Fruit fly (Drosophila melanogaster) whole organism, prepupa: Measurements from ENCODE around the gene Best4.

Experiments used
- Blimp-1 ChIP-seq: fragments of 200-800 bp; sonication (Bioruptor generic); optimal IDR thresholded peaks from 3 replicates; lab custom pipeline; 2017; ENCODE audit warnings: missing biosample characterization, missing genetic modification characterization, mild to moderate bottlenecking, moderate library complexity, missing genetic modification reagents
- CG10631 ChIP-seq: fragments of 200-800 bp; sonication (Bioruptor generic); optimal IDR thresholded peaks from 2 replicates; lab custom pipeline; 2016; ENCODE audit warnings: missing biosample characterization, missing genetic modification characterization
- CG10669 ChIP-seq: fragments of 200-800 bp; sonication (Bioruptor generic); optimal IDR thresholded peaks from 3 replicates; lab custom pipeline; 2018; ENCODE audit warnings: missing biosample characterization, mild to moderate bottlenecking, missing genetic modification characterization, moderate library complexity
- CG11294 ChIP-seq: fragments of 200-800 bp; sonication (Bioruptor generic); IDR thresholded peaks from 2 replicates; pipeline ENCODE4 v1.3.6; 2022; ENCODE audit warnings: missing biosample characterization, missing genetic modification characterization
- CG11762 ChIP-seq: fragments of 200-800 bp; sonication (Bioruptor generic); optimal IDR thresholded peaks from 3 replicates; lab custom pipeline; 2016; ENCODE audit warnings: missing biosample characterization, missing genetic modification characterization; ENCODE audit not compliant: insufficient read depth
- CG11902 ChIP-seq: fragments of 200-800 bp; sonication (Bioruptor generic); optimal IDR thresholded peaks from 3 replicates; lab custom pipeline; 2016; ENCODE audit warnings: missing biosample characterization, missing genetic modification characterization
- CG15336 ChIP-seq: fragments of 200-800 bp; sonication (Bioruptor generic); IDR thresholded peaks from 2 replicates; pipeline ENCODE4 v1.3.6; 2022; ENCODE audit warnings: missing biosample characterization, missing genetic modification characterization
- CG1621 ChIP-seq: fragments of 200-800 bp; sonication (Bioruptor generic); optimal IDR thresholded peaks from 3 replicates; lab custom pipeline; 2018; ENCODE audit warnings: missing biosample characterization, mild to moderate bottlenecking, missing genetic modification characterization
- CG16779 ChIP-seq: fragments of 200-800 bp; sonication (Bioruptor generic); optimal IDR thresholded peaks from 3 replicates; lab custom pipeline; 2017; ENCODE audit warnings: missing biosample characterization, mild to moderate bottlenecking, missing genetic modification characterization
- CG3032 ChIP-seq: fragments of 200-800 bp; optimal IDR thresholded peaks from 2 replicates; lab custom pipeline; 2019; ENCODE audit warnings: missing biosample characterization, mild to moderate bottlenecking, missing genetic modification characterization, moderate library complexity
- CG31627 ChIP-seq: fragments of 200-800 bp; sonication (Bioruptor generic); optimal IDR thresholded peaks from 3 replicates; lab custom pipeline; 2016; ENCODE audit warnings: missing biosample characterization, missing genetic modification characterization
- CG32006 ChIP-seq: fragments of 200-800 bp; sonication (Bioruptor generic); optimal IDR thresholded peaks from 3 replicates; lab custom pipeline; 2017; ENCODE audit warnings: missing biosample characterization, mild to moderate bottlenecking, missing genetic modification characterization
- CG34406 ChIP-seq: fragments of 200-800 bp; sonication (Bioruptor generic); optimal IDR thresholded peaks from 3 replicates; lab custom pipeline; 2016; ENCODE audit warnings: missing biosample characterization, missing genetic modification characterization
- CG3919 ChIP-seq: fragments of 200-800 bp; sonication (Bioruptor generic); optimal IDR thresholded peaks from 3 replicates; lab custom pipeline; 2016; ENCODE audit warnings: missing biosample characterization, missing genetic modification characterization
- CG4318 ChIP-seq: fragments of 200-800 bp; sonication (Bioruptor generic); optimal IDR thresholded peaks from 3 replicates; lab custom pipeline; 2017; ENCODE audit warnings: missing biosample characterization, mild to moderate bottlenecking, missing genetic modification characterization
- CG6163 ChIP-seq: fragments of 200-800 bp; sonication (Bioruptor generic); IDR thresholded peaks from 3 replicates; pipeline ENCODE4 v1.3.6; 2022; ENCODE audit warnings: missing biosample characterization, missing genetic modification characterization
- CG6808 ChIP-seq: fragments of 200-800 bp; sonication (Bioruptor generic); optimal IDR thresholded peaks from 3 replicates; lab custom pipeline; 2017; ENCODE audit warnings: missing biosample characterization, missing genetic modification characterization, mild to moderate bottlenecking, moderate library complexity, missing genetic modification reagents
- CG6854 ChIP-seq: fragments of 200-800 bp; sonication (Bioruptor generic); optimal IDR thresholded peaks from 2 replicates; lab custom pipeline; 2017; ENCODE audit warnings: missing biosample characterization, mild to moderate bottlenecking, missing genetic modification characterization
- CG8119 ChIP-seq: fragments of 200-800 bp; sonication (Bioruptor generic); IDR thresholded peaks from 3 replicates; pipeline ENCODE4 v1.3.6; 2022; ENCODE audit warnings: missing biosample characterization, missing genetic modification characterization
- CG8319 ChIP-seq: fragments of 200-800 bp; sonication (Bioruptor generic); optimal IDR thresholded peaks from 3 replicates; lab custom pipeline; 2016; ENCODE audit warnings: missing biosample characterization, missing genetic modification characterization
- CG9139 ChIP-seq: fragments of 200-800 bp; sonication (Bioruptor generic); optimal IDR thresholded peaks from 3 replicates; lab custom pipeline; 2017; ENCODE audit warnings: missing biosample characterization, mild to moderate bottlenecking, missing genetic modification characterization
- Eip78C ChIP-seq: fragments of 200-800 bp; sonication (Bioruptor generic); peaks from one replicate; lab custom pipeline; 2016; ENCODE audit warnings: missing biosample characterization, missing genetic modification characterization
- Eip93F ChIP-seq: fragments of 200-800 bp; sonication (Bioruptor generic); optimal IDR thresholded peaks from 2 replicates; lab custom pipeline; 2016; ENCODE audit warnings: missing biosample characterization, mild to moderate bottlenecking, missing genetic modification characterization
- Ets96B ChIP-seq: fragments of 200-800 bp; optimal IDR thresholded peaks from 2 replicates; lab custom pipeline; 2019; ENCODE audit warnings: missing biosample characterization, mild to moderate bottlenecking, missing genetic modification characterization, moderate library complexity
- Gug ChIP-seq: fragments of 200-800 bp; sonication (Bioruptor generic); IDR thresholded peaks from 2 replicates; pipeline ENCODE4 v1.3.6; 2022; ENCODE audit warnings: missing biosample characterization, missing genetic modification characterization
- Hr38 ChIP-seq: sonication (Bioruptor generic); optimal IDR thresholded peaks from 2 replicates; lab custom pipeline; 2016; ENCODE audit warnings: missing biosample characterization, missing genetic modification characterization
- Hr39 ChIP-seq: fragments of 200-800 bp; sonication (Bioruptor generic); optimal IDR thresholded peaks from 2 replicates; lab custom pipeline; 2016; ENCODE audit warnings: missing biosample characterization, missing genetic modification characterization
- Hr4 ChIP-seq: fragments of 200-800 bp; sonication (Bioruptor generic); optimal IDR thresholded peaks from 3 replicates; lab custom pipeline; 2016; ENCODE audit warnings: missing biosample characterization, missing genetic modification characterization
- Lpt ChIP-seq: fragments of 200-800 bp; sonication (Bioruptor generic); optimal IDR thresholded peaks from 3 replicates; lab custom pipeline; 2016; ENCODE audit warnings: missing biosample characterization, missing genetic modification characterization
- Met ChIP-seq: fragments of 200-800 bp; sonication (Bioruptor generic); optimal IDR thresholded peaks from 3 replicates; lab custom pipeline; 2016; ENCODE audit warnings: missing biosample characterization, missing genetic modification characterization
- OdsH ChIP-seq: fragments of 200-800 bp; sonication (Bioruptor generic); optimal IDR thresholded peaks from 3 replicates; lab custom pipeline; 2016; ENCODE audit warnings: missing biosample characterization, missing genetic modification characterization
- Sox102F ChIP-seq: fragments of 200-800 bp; sonication (Bioruptor generic); optimal IDR thresholded peaks from 2 replicates; lab custom pipeline; 2016; ENCODE audit warnings: missing biosample characterization, mild to moderate bottlenecking, missing genetic modification characterization
- Sox15 ChIP-seq: fragments of 200-800 bp; sonication (Bioruptor generic); optimal IDR thresholded peaks from 3 replicates; lab custom pipeline; 2016; ENCODE audit warnings: missing biosample characterization, missing genetic modification characterization
- achi ChIP-seq: fragments of 200-800 bp; sonication (Bioruptor generic); optimal IDR thresholded peaks from 3 replicates; lab custom pipeline; 2016; ENCODE audit warnings: missing biosample characterization, missing genetic modification characterization
- cyc ChIP-seq: fragments of 200-800 bp; sonication (Bioruptor generic); optimal IDR thresholded peaks from 3 replicates; lab custom pipeline; 2016; ENCODE audit warnings: missing biosample characterization, missing genetic modification characterization
- dac ChIP-seq: fragments of 200-800 bp; sonication (Bioruptor generic); optimal IDR thresholded peaks from 2 replicates; lab custom pipeline; 2017; ENCODE audit warnings: missing biosample characterization, mild to moderate bottlenecking, missing genetic modification characterization
- dsx ChIP-seq: fragments of 200-800 bp; optimal IDR thresholded peaks from 3 replicates; lab custom pipeline; 2019; ENCODE audit warnings: missing biosample characterization, mild to moderate bottlenecking, missing genetic modification characterization, moderate library complexity; ENCODE audit not compliant: poor library complexity, severe bottlenecking
- eg ChIP-seq: fragments of 200-800 bp; sonication (Bioruptor generic); IDR thresholded peaks from 3 replicates; pipeline ENCODE4 v1.3.6; 2022; ENCODE audit warnings: missing biosample characterization, missing genetic modification characterization
- esn ChIP-seq: fragments of 200-800 bp; sonication (Bioruptor generic); optimal IDR thresholded peaks from 2 replicates; lab custom pipeline; 2016; ENCODE audit warnings: missing biosample characterization, mild to moderate bottlenecking, missing genetic modification characterization, moderate library complexity
- fkh ChIP-seq: fragments of 200-800 bp; sonication (Bioruptor generic); optimal IDR thresholded peaks from 3 replicates; lab custom pipeline; 2017; ENCODE audit warnings: missing biosample characterization, mild to moderate bottlenecking, missing genetic modification characterization, moderate library complexity
- lz ChIP-seq: fragments of 200-800 bp; sonication (Bioruptor generic); optimal IDR thresholded peaks from 3 replicates; lab custom pipeline; 2016; ENCODE audit warnings: missing biosample characterization, missing genetic modification characterization
- net ChIP-seq: fragments of 200-800 bp; sonication (Bioruptor generic); optimal IDR thresholded peaks from 3 replicates; lab custom pipeline; 2016; ENCODE audit warnings: missing biosample characterization, missing genetic modification characterization
- pdm3 ChIP-seq: fragments of 200-800 bp; sonication (Bioruptor generic); optimal IDR thresholded peaks from 3 replicates; lab custom pipeline; 2016; ENCODE audit warnings: missing biosample characterization, missing genetic modification characterization
- salr ChIP-seq, 2 experiments: fragments of 200-800 bp; sonication (Bioruptor generic); optimal IDR thresholded peaks; 3 replicates each; lab custom pipeline; 2016 to 2018; ENCODE audit warnings: missing biosample characterization in 2 of 2, missing genetic modification characterization in 2 of 2, mild to moderate bottlenecking in 1 of 2
- spab ChIP-seq: fragments of 200-800 bp; sonication (Bioruptor generic); optimal IDR thresholded peaks from 2 replicates; lab custom pipeline; 2017; ENCODE audit warnings: missing biosample characterization, mild to moderate bottlenecking, missing genetic modification characterization, missing genetic modification reagents
- svp ChIP-seq: fragments of 200-800 bp; sonication (Bioruptor generic); peaks from one replicate; lab custom pipeline; 2016; ENCODE audit warnings: missing biosample characterization, missing genetic modification characterization
- topi ChIP-seq: fragments of 200-800 bp; sonication (Bioruptor generic); optimal IDR thresholded peaks from 3 replicates; lab custom pipeline; 2016; ENCODE audit warnings: missing biosample characterization, missing genetic modification characterization
- vri ChIP-seq: fragments of 200-800 bp; sonication (Bioruptor generic); optimal IDR thresholded peaks from 3 replicates; lab custom pipeline; 2016; ENCODE audit warnings: missing biosample characterization, mild to moderate bottlenecking, missing genetic modification characterization

Gene Best4

DNA sequence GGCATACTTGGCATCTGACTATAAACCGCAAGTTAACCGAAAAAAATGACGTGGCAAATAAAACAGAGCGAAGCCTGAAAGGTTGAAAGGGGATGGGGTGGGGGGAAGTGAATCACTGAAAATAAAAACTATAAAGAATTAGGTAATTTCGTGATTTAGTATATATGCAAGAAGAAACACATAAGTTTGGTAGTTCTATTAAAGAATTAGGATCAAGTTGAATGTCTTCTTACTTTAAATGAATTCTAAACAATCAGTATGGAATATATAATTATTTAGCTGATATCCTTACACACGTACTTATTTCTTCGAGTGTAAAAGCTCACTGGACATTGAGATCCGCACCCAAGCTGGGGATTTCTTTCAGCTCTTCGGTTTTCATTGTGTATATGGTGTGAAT is 40.4 kb upstream of the Best4 start (continued):
- TF ChIP-seq lz (GFP tag; lab: Kevin White, UChicago) = peak; percentile 62
- no peak for TF ChIP-seq Gug (GFP tag; lab: Robert Waterston, UW)
- TF ChIP-seq CG6163 (GFP tag; lab: Robert Waterston, UW) = peak; percentile 61
- no peak for TF ChIP-seq CG16779 (tag; lab: Kevin White, UChicago)
- TF ChIP-seq CG15336 (GFP tag; lab: Robert Waterston, UW) = peak; percentile 76
- 0 out of 3 replicates have a peak, but pooled peaks have one; percentile 10 for TF ChIP-seq eg (GFP tag; lab: Robert Waterston, UW)
- peak; percentile 66 for TF ChIP-seq OdsH
- peak; percentile 49; the same call in 2 of the 3 replicates for TF ChIP-seq CG8119 (GFP tag; lab: Robert Waterston, UW)
- TF ChIP-seq CG9139 (GFP tag; lab: Kevin White, UChicago) = peak; percentile 1
- no peak for TF ChIP-seq CG11294 (GFP tag; lab: Robert Waterston, UW)
- peak; percentile 38 for TF ChIP-seq Hr39
- peak; percentile 50 for TF ChIP-seq CG6808
- peak; percentile 77 for TF ChIP-seq esn (GFP tag; lab: Kevin White, UChicago)
- peak; percentile 60 for TF ChIP-seq topi (GFP tag; lab: Kevin White, UChicago)
- peak; percentile 22 for TF ChIP-seq CG4318 (GFP tag; lab: Kevin White, UChicago)
- peak; percentile 44 for TF ChIP-seq cyc (GFP tag; lab: Kevin White, UChicago)
- peak; percentile 65 for TF ChIP-seq CG34406 (GFP tag; lab: Kevin White, UChicago)
- peak; percentile 59 for TF ChIP-seq pdm3 (GFP tag; lab: Kevin White, UChicago)
- TF ChIP-seq CG31627 (GFP tag; lab: Kevin White, UChicago) = peak; percentile 44
- TF ChIP-seq spab (GFP tag; lab: Kevin White, UChicago) = no peak
- peak; percentile 22 for TF ChIP-seq CG10631 (GFP tag; lab: Kevin White, UChicago)
- peak; percentile 32 for TF ChIP-seq Sox15 (GFP tag; lab: Kevin White, UChicago)
- peak; percentile 34 for TF ChIP-seq dsx
- TF ChIP-seq CG6854 (GFP tag; lab: Kevin White, UChicago) = no peak
- TF ChIP-seq Eip78C (GFP tag; lab: Kevin White, UChicago) = peak; percentile 92
- TF ChIP-seq dac (GFP tag; lab: Kevin White, UChicago) = no peak
- TF ChIP-seq vri (GFP tag; lab: Kevin White, UChicago) = peak; percentile 46
- peak; percentile 87 for TF ChIP-seq svp (GFP tag; lab: Kevin White, UChicago)
- peak; percentile 62 for TF ChIP-seq CG11762 (GFP tag; lab: Kevin White, UChicago)

DNA sequence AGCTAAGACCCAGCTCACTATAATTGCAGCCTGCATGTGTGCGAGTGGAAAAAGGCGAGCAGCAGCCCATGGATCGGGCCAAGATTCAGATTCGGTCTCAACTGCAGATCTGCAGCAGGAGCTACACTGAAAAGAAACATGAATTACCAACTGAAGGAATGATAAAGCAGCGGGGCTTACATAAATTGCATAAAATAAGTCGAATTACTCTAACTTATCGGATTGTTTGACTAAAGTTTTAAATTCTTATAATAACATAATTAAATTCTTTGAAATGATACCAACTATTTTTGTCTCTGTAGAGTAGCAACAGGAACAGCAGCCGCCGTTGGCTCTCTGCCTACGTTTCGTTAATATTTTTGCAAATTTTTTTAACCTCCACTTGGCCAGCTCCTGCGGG is 38.2 kb upstream of the Best4 start:
- TF ChIP-seq achi = peak; percentile 95
- TF ChIP-seq eg (GFP tag; lab: Robert Waterston, UW) = peak; percentile 95
- TF ChIP-seq CG1621 (tag; lab: Kevin White, UChicago) = peak; percentile 96
- peak; percentile 94 for TF ChIP-seq CG10669 (GFP tag; lab: Kevin White, UChicago)
- peak; percentile 86 to 93 for TF ChIP-seq salr (GFP tag; optimal IDR thresholded peaks at IDR 0.05; lab: Kevin White, UChicago)
- peak; percentile 97 for TF ChIP-seq topi (GFP tag; lab: Kevin White, UChicago)
- TF ChIP-seq CG11902 (GFP tag; lab: Kevin White, UChicago) = peak; percentile 94
- TF ChIP-seq CG4318 (GFP tag; lab: Kevin White, UChicago) = peak; percentile 91
- peak; percentile 83 for TF ChIP-seq Blimp-1 (GFP tag; lab: Kevin White, UChicago)
- TF ChIP-seq Hr4 (GFP tag; lab: Kevin White, UChicago) = peak; percentile 93
- TF ChIP-seq net = peak; percentile 94
- TF ChIP-seq Hr38 = peak; percentile 32
- TF ChIP-seq CG8319 = peak; percentile 90
- peak; percentile 95 for TF ChIP-seq CG3032 (tag; lab: Kevin White, UChicago)
- TF ChIP-seq fkh (GFP tag; lab: Kevin White, UChicago) = no peak
- peak; percentile 72 for TF ChIP-seq CG11294 (GFP tag; lab: Robert Waterston, UW)
- TF ChIP-seq CG32006 (GFP tag; lab: Kevin White, UChicago) = peak; percentile 93
- peak; percentile 94 for TF ChIP-seq cyc (GFP tag; lab: Kevin White, UChicago)
- TF ChIP-seq Sox102F = peak; percentile 95
- TF ChIP-seq Met = peak; percentile 97
- TF ChIP-seq dac (GFP tag; lab: Kevin White, UChicago) = peak; percentile 86
- peak; percentile 95 for TF ChIP-seq CG8119 (GFP tag; lab: Robert Waterston, UW)
- peak; percentile 97 for TF ChIP-seq CG3919
- peak; percentile 98 for TF ChIP-seq esn (GFP tag; lab: Kevin White, UChicago)
- peak; percentile 95 for TF ChIP-seq CG11762 (GFP tag; lab: Kevin White, UChicago)
- peak; percentile 91 for TF ChIP-seq Lpt
- TF ChIP-seq spab (GFP tag; lab: Kevin White, UChicago) = peak; percentile 93
- peak; percentile 98 for TF ChIP-seq svp (GFP tag; lab: Kevin White, UChicago)
- peak; percentile 96 for TF ChIP-seq Eip93F (GFP tag; lab: Kevin White, UChicago)
- peak; percentile 97 for TF ChIP-seq CG10631 (GFP tag; lab: Kevin White, UChicago)
- peak; percentile 96 for TF ChIP-seq Ets96B (tag; lab: Kevin White, UChicago)
- peak; percentile 94 for TF ChIP-seq dsx
